1 fruit fly cellular context compared by ENCODE assay signal in the genomic region with DNA sequence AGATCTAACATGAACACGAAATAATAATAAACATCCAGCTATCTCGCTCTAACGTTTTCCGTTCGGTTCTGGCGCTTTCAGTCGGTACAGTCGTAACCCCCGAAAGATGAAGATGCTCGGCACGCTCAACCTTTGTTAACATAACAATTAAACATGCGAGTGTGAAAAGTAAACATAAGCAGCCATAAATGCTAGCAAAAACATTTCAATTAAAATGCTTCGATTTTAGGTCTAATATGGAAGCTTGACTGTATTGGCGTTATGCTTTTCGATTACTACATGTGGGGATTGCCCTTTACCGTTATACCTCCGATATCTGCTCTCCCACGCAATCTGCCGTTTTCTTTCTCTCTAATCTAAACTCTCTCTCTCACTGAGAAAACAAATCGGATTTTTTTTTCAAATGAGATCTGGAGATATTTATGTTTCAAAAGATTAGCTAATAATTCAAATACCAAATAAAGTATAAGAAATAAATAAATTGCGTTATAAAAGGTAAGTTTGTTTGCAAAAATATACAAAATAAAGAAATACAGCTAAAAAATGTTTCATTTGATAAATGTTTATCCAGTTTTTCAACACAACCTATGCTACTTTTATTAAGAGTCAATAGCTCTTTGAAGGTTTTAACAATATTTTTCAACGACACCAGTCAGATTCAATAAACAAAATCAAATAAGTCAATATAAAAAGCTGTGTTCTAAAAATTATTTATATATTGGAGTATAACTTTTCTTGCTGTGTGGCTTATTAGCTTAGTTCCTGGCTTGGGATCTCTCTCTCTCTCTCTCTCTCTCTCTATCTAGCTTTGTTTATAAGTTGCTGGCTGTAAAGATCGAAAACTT.
TF ChIP-seq lines count a peak whose summit lies in the region.

No protein-coding gene starts in this region.

TF ChIP-seq in whole organism, embryonic, 481 proteins besides CTCF, POLR2A, EP300 and RAD21 (continued from another document):
- TF ChIP-seq hth (optimal IDR thresholded peaks at IDR 0.05; lab: Kevin White, UChicago) (no peak), onecut (GFP tag; IDR thresholded peaks at IDR 0.05; lab: Robert Waterston, UW) (peak; percentile 80), CG11696 (GFP tag; IDR thresholded peaks at IDR 0.05; lab: Robert Waterston, UW) (peak; percentile 80), E2f1 (GFP tag; IDR thresholded peaks at IDR 0.05; lab: Robert Waterston, UW) (peak; percentile 91), MBD-R2 (GFP tag; IDR thresholded peaks at IDR 0.05; lab: Robert Waterston, UW) (peak; percentile 89), CG17186 (GFP tag; optimal IDR thresholded peaks at IDR 0.05; lab: Kevin White, UChicago) (peak; percentile 48), sens-2 (GFP tag; IDR thresholded peaks at IDR 0.05; lab: Robert Waterston, UW) (peak; percentile 81), hbn (GFP tag; IDR thresholded peaks at IDR 0.05; lab: Robert Waterston, UW; ENCODE audit: partially characterized antibody) (no peak), CG12071 (GFP tag; optimal IDR thresholded peaks at IDR 0.05; lab: Kevin White, UChicago) (peak; percentile 93), CG14710 (tag; optimal IDR thresholded peaks at IDR 0.05; lab: Kevin White, UChicago) (peak; percentile 50), dati (GFP tag; IDR thresholded peaks at IDR 0.05; lab: Robert Waterston, UW) (peak; percentile 76), CG31388 (GFP tag; optimal IDR thresholded peaks at IDR 0.05; lab: Kevin White, UChicago) (peak; percentile 68), CG6813 (GFP tag; optimal IDR thresholded peaks at IDR 0.05; lab: Kevin White, UChicago) (peak; percentile 84), Xbp1 (GFP tag; optimal IDR thresholded peaks at IDR 0.05; lab: Kevin White, UChicago) (peak; percentile 86), CG15269 (tag; optimal IDR thresholded peaks at IDR 0.05; lab: Kevin White, UChicago) (peak; percentile 83), Sox100B (GFP tag; optimal IDR thresholded peaks at IDR 0.05; lab: Kevin White, UChicago) (peak; percentile 42), Oaz (GFP tag; IDR thresholded peaks at IDR 0.05; lab: Robert Waterston, UW) (peak; percentile 77), CG4730 (GFP tag; IDR thresholded peaks at IDR 0.05; lab: Robert Waterston, UW) (peak; percentile 86), TFAM (GFP tag; optimal IDR thresholded peaks at IDR 0.05; lab: Kevin White, UChicago) (peak; percentile 51), Spps (tag; optimal IDR thresholded peaks at IDR 0.05; lab: Kevin White, UChicago) (peak; percentile 63), CG7556 (GFP tag; optimal IDR thresholded peaks at IDR 0.05; lab: Kevin White, UChicago) (peak; percentile 72), pros (GFP tag; optimal IDR thresholded peaks at IDR 0.05; lab: Kevin White, UChicago) (no peak), CG8765 (GFP tag; IDR thresholded peaks at IDR 0.05; lab: Robert Waterston, UW) (peak; percentile 64; the same call in 1 of the 2 replicates), CG8478 (optimal IDR thresholded peaks at IDR 0.05; lab: Kevin White, UChicago) (no peak), bcd (GFP tag; optimal IDR thresholded peaks at IDR 0.05; lab: Kevin White, UChicago) (peak; percentile 87), CG4617 (GFP tag; optimal IDR thresholded peaks at IDR 0.05; lab: Kevin White, UChicago; ENCODE audit: borderline replicate concordance) (peak; percentile 81), CG6654 (GFP tag; optimal IDR thresholded peaks at IDR 0.05; lab: Kevin White, UChicago) (peak; percentile 42)
